Worm (Caenorhabditis elegans): ENCODE results near the gene catp-4.

catp-4 gene

DNA sequence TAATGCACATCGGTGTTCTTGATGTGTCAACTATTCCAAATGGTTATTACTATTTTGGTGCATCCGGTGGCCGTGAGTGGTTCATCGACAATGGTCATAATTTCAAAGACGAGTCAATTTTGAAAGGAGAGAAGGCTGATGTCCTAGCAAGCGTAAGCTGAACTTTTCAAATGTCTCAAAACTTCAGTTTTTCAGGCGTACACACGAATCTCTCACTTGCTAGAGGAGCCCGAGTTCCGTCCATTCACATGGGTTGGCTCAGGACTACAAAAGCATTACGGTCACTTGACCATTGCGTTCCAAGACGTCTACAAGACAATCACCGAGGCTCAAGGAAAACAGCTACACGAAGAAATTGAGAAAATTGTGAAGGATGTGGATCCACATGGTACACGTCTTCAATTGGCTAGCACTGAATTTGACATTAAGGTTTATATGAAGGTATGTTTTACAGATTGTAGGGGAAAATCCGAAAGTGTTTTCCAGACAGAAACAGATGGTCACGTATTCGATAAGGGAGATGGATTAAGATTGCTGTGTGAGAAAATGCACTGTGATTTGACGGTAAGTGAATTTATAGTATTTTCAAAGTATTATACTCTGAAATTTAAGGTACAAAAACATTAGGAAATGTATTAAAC, 16.0 kb downstream of the catp-4 start:
- TF ChIP-seq ceh-14 (tag; optimal IDR thresholded peaks at IDR 0.05) = no peak
- TF ChIP-seq ceh-6 (GFP tag; optimal IDR thresholded peaks at IDR 0.05) = no peak
- TF ChIP-seq hlh-15 (tag; optimal IDR thresholded peaks at IDR 0.05) = no peak
- TF ChIP-seq gmeb-2 (tag; optimal IDR thresholded peaks at IDR 0.05) = no peak
- TF ChIP-seq fkh-6 (tag; optimal IDR thresholded peaks at IDR 0.05) = no peak
- TF ChIP-seq ttx-3 (tag; optimal IDR thresholded peaks at IDR 0.05) = no peak
- TF ChIP-seq odd-2 (tag; optimal IDR thresholded peaks at IDR 0.05) = no peak
- TF ChIP-seq dmd-4 (tag; optimal IDR thresholded peaks at IDR 0.05; ENCODE audit: borderline replicate concordance) = no peak
- no peak for TF ChIP-seq elt-4 (tag; optimal IDR thresholded peaks at IDR 0.05)

DNA sequence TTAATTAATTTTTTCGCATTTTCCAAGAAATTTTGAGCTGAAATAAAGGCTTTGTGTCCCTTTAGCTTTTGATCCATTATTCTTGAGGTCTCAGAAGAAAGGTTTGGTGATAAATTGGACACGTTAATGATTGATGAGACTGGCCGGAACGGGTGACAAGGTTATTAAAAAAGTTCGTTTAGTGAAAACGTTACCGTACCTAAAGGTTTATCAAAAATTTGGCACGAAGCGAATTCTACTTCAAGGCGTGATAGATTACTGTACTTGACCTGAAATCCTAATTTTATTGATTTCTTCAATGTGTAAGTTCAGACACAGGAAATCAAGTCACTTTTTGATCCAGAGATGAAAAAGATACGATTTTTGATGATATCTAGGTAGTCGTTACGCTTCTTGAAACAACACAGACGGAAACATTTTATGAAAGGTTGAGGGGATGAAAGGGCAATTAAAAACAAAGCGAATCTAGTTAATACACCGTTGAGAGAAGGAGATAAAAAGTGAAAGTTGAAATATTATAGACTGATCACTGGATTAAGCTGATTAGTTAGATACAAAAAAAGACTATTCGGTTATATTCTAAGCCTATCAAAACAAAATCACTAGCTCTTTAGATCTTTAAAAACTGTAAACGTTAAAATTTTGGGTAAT, 17.2 kb downstream of the catp-4 start:
- TF ChIP-seq pros-1 (tag; optimal IDR thresholded peaks at IDR 0.05) = no peak
- no peak for TF ChIP-seq syd-9 (tag; optimal IDR thresholded peaks at IDR 0.05)

ce11 chrII:14611307-14611706, 17.9 kb downstream of the catp-4 start:
- TF ChIP-seq nhr-232 (tag; optimal IDR thresholded peaks at IDR 0.05) (no peak), che-1 (tag; optimal IDR thresholded peaks at IDR 0.05) (no peak), ceh-19 (GFP tag; optimal IDR thresholded peaks at IDR 0.05) (no peak)

- no peak for TF ChIP-seq ceh-34 (tag; optimal IDR thresholded peaks at IDR 0.05)
- no peak for TF ChIP-seq C38D4.7 (GFP tag; optimal IDR thresholded peaks at IDR 0.05)
- no peak for TF ChIP-seq fax-1 (tag; optimal IDR thresholded peaks at IDR 0.05)
- TF ChIP-seq unc-86 (tag; optimal IDR thresholded peaks at IDR 0.05) = no peak
- TF ChIP-seq tbx-2 (tag; optimal IDR thresholded peaks at IDR 0.05) = no peak
- TF ChIP-seq hlh-8 (tag; optimal IDR thresholded peaks at IDR 0.05) = no peak
Observed at ce11 chrII:14615735-14616134, 22.4 kb downstream of the catp-4 start, which contains the start of gene mltn-9. TSS of gene mltn-9 (plus strand) at chrII:14616035.

DNA sequence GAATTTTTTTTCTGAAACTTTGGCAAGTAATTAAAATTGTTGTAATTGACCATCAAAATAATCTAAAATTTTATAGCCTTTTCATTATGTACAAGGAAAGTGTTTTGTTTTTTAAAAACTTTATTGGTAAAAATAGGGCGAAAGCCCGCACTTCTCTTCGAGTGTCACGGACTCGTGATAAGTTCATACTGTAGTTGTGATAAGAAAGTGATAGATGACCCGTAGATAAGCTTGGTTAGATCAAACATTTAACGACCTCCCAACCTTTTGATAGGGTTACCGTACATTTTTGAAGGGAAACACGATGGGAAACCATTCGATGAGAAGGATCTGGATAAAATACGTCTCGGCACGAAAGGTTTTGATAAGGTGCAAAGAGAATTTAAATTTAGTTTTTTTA, 23.0 kb downstream of the catp-4 start:
- peak; percentile 80 for TF ChIP-seq elt-2 (tag; optimal IDR thresholded peaks at IDR 0.05)
- no peak for TF ChIP-seq eyg-1 (tag; optimal IDR thresholded peaks at IDR 0.05)

DNA sequence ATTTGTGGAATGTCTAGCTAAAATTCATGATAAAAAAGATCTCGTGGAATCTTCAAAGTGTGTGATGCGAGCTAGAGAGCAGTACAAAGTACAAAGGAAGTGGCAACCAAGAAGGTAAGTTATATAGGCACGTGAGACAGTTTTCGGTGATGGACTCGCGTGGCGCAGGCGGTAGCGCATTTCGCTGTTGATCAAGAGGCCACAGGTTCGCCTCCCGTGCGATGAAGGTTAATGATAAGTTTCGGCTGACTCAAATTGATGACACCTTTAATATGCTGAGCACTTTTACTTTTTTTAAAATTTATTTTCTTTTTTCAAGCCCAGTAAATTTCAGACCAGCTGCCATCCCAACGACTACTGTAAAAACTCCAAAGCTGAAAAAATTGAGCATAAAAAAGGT, 23.5 kb downstream of the catp-4 start:
- TF ChIP-seq ceh-18 (tag; optimal IDR thresholded peaks at IDR 0.05) (no peak), ttx-3 (tag; optimal IDR thresholded peaks at IDR 0.05) (no peak), hlh-13 (GFP tag; optimal IDR thresholded peaks at IDR 0.05) (no peak), ztf-16 (tag; optimal IDR thresholded peaks at IDR 0.05) (no peak), fax-1 (tag; optimal IDR thresholded peaks at IDR 0.05) (no peak), C08G9.2 (tag; optimal IDR thresholded peaks at IDR 0.05) (no peak), sox-4 (tag; optimal IDR thresholded peaks at IDR 0.05) (no peak), ceh-31 (tag; optimal IDR thresholded peaks at IDR 0.05) (no peak), gmeb-2 (tag; optimal IDR thresholded peaks at IDR 0.05) (no peak), nhr-11 (tag; optimal IDR thresholded peaks at IDR 0.05) (no peak), pqm-1 (tag; optimal IDR thresholded peaks at IDR 0.05) (no peak), eyg-1 (tag; optimal IDR thresholded peaks at IDR 0.05) (no peak), mec-3 (tag; optimal IDR thresholded peaks at IDR 0.05; ENCODE audit: borderline replicate concordance) (no peak), fkh-6 (tag; optimal IDR thresholded peaks at IDR 0.05) (no peak), rnt-1 (tag; optimal IDR thresholded peaks at IDR 0.05) (no peak), ceh-2 (tag; optimal IDR thresholded peaks at IDR 0.05) (no peak), lim-6 (tag; optimal IDR thresholded peaks at IDR 0.05) (no peak)

Measured in whole organism, late embryonic.